Worm (Caenorhabditis elegans): Measurements from ENCODE around the gene F42G2.5.

F42G2.5 gene

ce11 chrII:2393821-2394220 is 24.0 kb downstream of the F42G2.5 start, which contains the start of gene F16G10.11:
F16G10.11 (minus strand) TSS chrII:2393921.
- no peak for TF ChIP-seq Y53F4B.3 (GFP tag; IDR thresholded peaks at IDR 0.05)

- TF ChIP-seq snpc-1.1 (tag; optimal IDR thresholded peaks at IDR 0.05; ENCODE audit: insufficient read depth) (no peak), ceh-58 (GFP tag; IDR thresholded peaks at IDR 0.05) (no peak), D2030.7 (GFP tag; IDR thresholded peaks at IDR 0.05) (no peak), ets-4 (GFP tag; optimal IDR thresholded peaks at IDR 0.05) (no peak), lsl-1 (GFP tag; optimal IDR thresholded peaks at IDR 0.05) (no peak), snpc-1.3 (tag; optimal IDR thresholded peaks at IDR 0.05; ENCODE audit: insufficient read depth) (no peak), nfya-2 (GFP tag; IDR thresholded peaks at IDR 0.05) (no peak), die-1 (tag; optimal IDR thresholded peaks at IDR 0.05) (no peak), unc-130 (GFP tag; optimal IDR thresholded peaks at IDR 0.05) (no peak), ztf-6 (GFP tag; IDR thresholded peaks at IDR 0.05) (no peak), madf-8 (GFP tag; conservative IDR thresholded peaks at IDR 0.05) (no peak), K12H6.12 (tag; optimal IDR thresholded peaks at IDR 0.05) (no peak), F57A8.1 (GFP tag; optimal IDR thresholded peaks at IDR 0.05) (no peak), lin-54 (GFP tag; optimal IDR thresholded peaks at IDR 0.05) (no peak), zfh-2 (GFP tag; conservative IDR thresholded peaks at IDR 0.05) (no peak), nfya-1 (tag; optimal IDR thresholded peaks at IDR 0.05; ENCODE audit: borderline replicate concordance, insufficient read depth) (no peak), akir-1 (GFP tag; optimal IDR thresholded peaks at IDR 0.05) (no peak), mcd-1 (GFP tag; IDR thresholded peaks at IDR 0.05) (no peak)
Observed at ce11 chrII:2390884-2391283, 26.9 kb downstream of the F42G2.5 start, which contains the start of gene F16G10.10. F16G10.10 (minus strand) TSS chrII:2390984.

- TF ChIP-seq mcd-1 (GFP tag; IDR thresholded peaks at IDR 0.05): no peak
- TF ChIP-seq lin-35 (GFP tag; optimal IDR thresholded peaks at IDR 0.05): no peak
- TF ChIP-seq hrde-1 (tag; optimal IDR thresholded peaks at IDR 0.05; ENCODE audit: borderline replicate concordance): no peak
- TF ChIP-seq gei-17 (GFP tag; optimal IDR thresholded peaks at IDR 0.05): no peak
- TF ChIP-seq mel-28 (tag; optimal IDR thresholded peaks at IDR 0.05; ENCODE audit: borderline replicate concordance): no peak
- no peak for TF ChIP-seq egrh-3 (GFP tag; IDR thresholded peaks at IDR 0.05)
- no peak for TF ChIP-seq F57A8.1 (GFP tag; optimal IDR thresholded peaks at IDR 0.05)
- TF ChIP-seq xnd-1 (tag; optimal IDR thresholded peaks at IDR 0.05): no peak
- no peak for TF ChIP-seq snpc-3.4 (tag; optimal IDR thresholded peaks at IDR 0.05)
- no peak for TF ChIP-seq ekl-4 (GFP tag; IDR thresholded peaks at IDR 0.05)
- TF ChIP-seq Y95B8A.8 (GFP tag; IDR thresholded peaks at IDR 0.05): no peak
Observed at ce11 chrII:2385495-2385894, 32.3 kb downstream of the F42G2.5 start, which contains the start of gene F16G10.9. F16G10.9 (minus strand) TSS chrII:2385595.

ce11 chrII:2383334-2383733 is 34.5 kb downstream of the F42G2.5 start, which contains the start of gene F16G10.8:
F16G10.8 (minus strand) TSS chrII:2383434.
- TF ChIP-seq egl-44 (GFP tag; IDR thresholded peaks at IDR 0.05) (no peak), zim-3 (tag; optimal IDR thresholded peaks at IDR 0.05) (no peak), ZK185.1 (tag; optimal IDR thresholded peaks at IDR 0.05; ENCODE audit: poor library complexity, severe bottlenecking) (no peak), fkh-3 (tag; optimal IDR thresholded peaks at IDR 0.05) (no peak), snpc-1.1 (tag; optimal IDR thresholded peaks at IDR 0.05; ENCODE audit: insufficient read depth) (no peak), rec-8 (tag; optimal IDR thresholded peaks at IDR 0.05) (no peak), nhr-90 (tag; optimal IDR thresholded peaks at IDR 0.05) (no peak), atf-7 (tag; optimal IDR thresholded peaks at IDR 0.05) (no peak), D2030.7 (GFP tag; IDR thresholded peaks at IDR 0.05) (no peak), F39B2.1 (GFP tag; IDR thresholded peaks at IDR 0.05) (no peak), mcd-1 (GFP tag; IDR thresholded peaks at IDR 0.05) (no peak), efl-1 (GFP tag; optimal IDR thresholded peaks at IDR 0.05) (no peak), egl-18 (GFP tag; IDR thresholded peaks at IDR 0.05) (no peak), C17E4.6 (GFP tag; IDR thresholded peaks at IDR 0.05) (no peak), tbx-9 (tag; optimal IDR thresholded peaks at IDR 0.05; ENCODE audit: borderline replicate concordance) (no peak), madf-10 (tag; optimal IDR thresholded peaks at IDR 0.05) (no peak), ceh-27 (GFP tag; optimal IDR thresholded peaks at IDR 0.05) (no peak), K11D2.4 (GFP tag; IDR thresholded peaks at IDR 0.05) (no peak), lir-1 (GFP tag; conservative IDR thresholded peaks at IDR 0.05) (no peak)
